Fruit fly (Drosophila melanogaster) Kc167 (cell line): ENCODE results near the gene mtm.

Source experiments
- Myc ChIP-seq: fragments of >200 bp; optimal IDR thresholded peaks from 2 replicates; lab custom pipeline; 2017; ENCODE audit warnings: missing external identifiers
- Sin3A ChIP-seq: fragments of >200 bp; optimal IDR thresholded peaks from 2 replicates; lab custom pipeline; 2018; ENCODE audit warnings: missing external identifiers
- insv ChIP-seq: fragments of >200 bp; optimal IDR thresholded peaks from 3 replicates; lab custom pipeline; 2018; ENCODE audit warnings: missing external identifiers
- psq ChIP-seq: fragments of >200 bp; optimal IDR thresholded peaks from 2 replicates; lab custom pipeline; 2017; ENCODE audit warnings: missing external identifiers
- ttk ChIP-seq: sonication (Bioruptor generic); optimal IDR thresholded peaks from 2 replicates; lab custom pipeline; 2017; ENCODE audit warnings: missing external identifiers

- TF ChIP-seq ttk (lab: Kevin White, UChicago) (no peak), psq (no peak), Myc (no peak), Sin3A (lab: Kevin White, UChicago) (no peak), insv (lab: Kevin White, UChicago) (no peak)
Measured at dm6 chr2L:6060210-6060609, 23.4 kb upstream of the mtm start, which contains the start of gene CG34180.
